Fruit fly (Drosophila melanogaster) whole organism, wandering third instar larva: ENCODE results near the gene CG32486.

ENCODE experiments used
- Abd-B ChIP-seq: fragments of >200 bp; optimal IDR thresholded peaks from 2 replicates; lab custom pipeline; 2017; ENCODE audit warnings: missing biosample characterization, missing genetic modification characterization
- CG32264 ChIP-seq: fragments of 200-800 bp; sonication (Bioruptor generic); optimal IDR thresholded peaks from 2 replicates; lab custom pipeline; 2016; ENCODE audit warnings: missing biosample characterization, missing genetic modification characterization
- Hr78 ChIP-seq: fragments of >200 bp; optimal IDR thresholded peaks from 2 replicates; lab custom pipeline; 2017; ENCODE audit warnings: missing biosample characterization, missing genetic modification characterization
- N ChIP-seq: fragments of >200 bp; optimal IDR thresholded peaks from 2 replicates; lab custom pipeline; 2018; ENCODE audit warnings: missing biosample characterization, missing external identifiers, missing genetic modification characterization
- dmrt93B ChIP-seq: fragments of 200-800 bp; sonication (Bioruptor generic); optimal IDR thresholded peaks from 2 replicates; lab custom pipeline; 2018; ENCODE audit warnings: missing biosample characterization, mild to moderate bottlenecking, missing genetic modification characterization
- foxo ChIP-seq, 2 experiments: fragments of 200-800 bp; sonication (Bioruptor generic); optimal IDR thresholded peaks; 2 replicates in 1 of 2; 3 replicates in 1 of 2; lab custom pipeline; 2016 to 2017; ENCODE audit warnings: missing biosample characterization in 2 of 2, missing genetic modification characterization in 2 of 2
- h ChIP-seq: fragments of 200-800 bp; sonication (Bioruptor generic); optimal IDR thresholded peaks from 3 replicates; lab custom pipeline; 2016; ENCODE audit warnings: missing biosample characterization, mild to moderate bottlenecking, missing genetic modification characterization
- woc ChIP-seq: sonication (Bioruptor generic); optimal IDR thresholded peaks from 2 replicates; lab custom pipeline; 2016; ENCODE audit warnings: missing biosample characterization, mild to moderate bottlenecking, missing genetic modification characterization

DNA sequence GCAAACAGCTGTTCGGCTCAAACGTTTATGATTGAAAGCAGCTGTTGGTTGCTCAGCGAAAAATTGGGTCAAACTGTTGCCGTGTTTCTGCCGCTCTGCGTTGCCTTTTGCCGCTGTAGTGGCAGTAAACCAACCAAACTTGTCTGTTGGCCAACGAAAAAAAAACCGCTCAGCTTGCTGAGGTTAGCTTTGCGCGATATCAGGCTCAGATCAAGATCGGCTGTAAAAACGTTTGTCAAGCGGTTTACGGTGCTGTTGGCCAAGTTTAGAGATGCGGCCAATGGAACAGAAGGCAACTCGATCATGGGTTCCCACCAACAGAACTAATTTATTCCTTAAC is 8.5 kb upstream of the CG32486 start:
- TF ChIP-seq Hr78 (no peak), CG32264 (no peak), dmrt93B (GFP tag; lab: Kevin White, UChicago) (no peak), Abd-B (GFP tag; lab: Kevin White, UChicago) (no peak), woc (GFP tag; lab: Kevin White, UChicago) (no peak), h (GFP tag; lab: Kevin White, UChicago) (no peak), N (GFP tag; lab: Kevin White, UChicago) (no peak), foxo (GFP tag; optimal IDR thresholded peaks at IDR 0.05; lab: Kevin White, UChicago) (no peak)
